Fruit fly (Drosophila melanogaster): ENCODE results near the gene PGRP-SB1.
A peak's percentile ranks its signal among the peaks of the same experiment; 100 is the strongest.

PGRP-SB1 gene

DNA sequence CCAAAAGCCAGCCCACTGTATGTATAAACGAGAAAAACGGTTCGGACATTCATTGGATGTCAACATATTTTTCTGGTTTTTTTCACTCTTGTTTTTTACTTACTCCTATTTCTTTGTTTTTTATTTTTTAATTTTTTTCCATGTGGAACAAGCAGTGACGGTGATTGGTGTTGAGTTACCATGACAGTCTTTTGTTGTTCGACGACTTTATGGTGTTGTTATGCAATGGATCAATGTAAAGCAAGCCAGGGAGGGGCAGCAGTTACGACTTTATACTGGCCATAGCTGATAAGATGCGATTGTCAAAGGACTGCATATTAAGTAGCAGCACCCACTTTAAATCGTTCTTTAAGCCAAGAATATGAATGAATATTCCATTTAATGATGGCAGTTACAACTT lies 38.3 kb downstream of the PGRP-SB1 start:
- no peak for TF ChIP-seq CG12942 (GFP tag; optimal IDR thresholded peaks at IDR 0.05)
- peak in 1 of 2 experiments; percentile 54 for TF ChIP-seq Pdp1 (GFP tag; optimal IDR thresholded peaks at IDR 0.05)
- TF ChIP-seq eve (GFP tag; optimal IDR thresholded peaks at IDR 0.05): peak in 1 of 2 experiments; percentile 48
- peak; percentile 52 for TF ChIP-seq nom (GFP tag; optimal IDR thresholded peaks at IDR 0.05)
- no peak for TF ChIP-seq H15 (GFP tag; IDR thresholded peaks at IDR 0.05)

DNA sequence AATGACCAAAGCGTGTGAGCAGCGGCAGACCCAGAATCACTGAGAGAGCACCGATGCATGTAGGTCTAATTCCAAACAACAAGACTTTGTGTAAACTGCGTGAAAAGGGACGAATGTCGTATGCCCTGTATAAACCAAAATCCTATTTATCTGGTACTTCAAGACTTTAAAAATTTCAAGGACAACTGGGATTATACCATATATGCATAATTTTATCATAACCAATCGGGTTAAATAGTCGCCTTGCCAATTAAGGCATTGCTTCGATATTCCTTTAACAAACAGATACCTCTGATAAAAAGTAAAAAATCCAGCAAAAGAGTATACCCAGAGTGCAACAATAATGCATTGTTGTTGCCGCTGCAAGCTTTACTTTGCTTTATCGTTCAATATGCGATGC lies 44.8 kb downstream of the PGRP-SB1 start:
- TF ChIP-seq Max (GFP tag; optimal IDR thresholded peaks at IDR 0.05): no peak

DNA sequence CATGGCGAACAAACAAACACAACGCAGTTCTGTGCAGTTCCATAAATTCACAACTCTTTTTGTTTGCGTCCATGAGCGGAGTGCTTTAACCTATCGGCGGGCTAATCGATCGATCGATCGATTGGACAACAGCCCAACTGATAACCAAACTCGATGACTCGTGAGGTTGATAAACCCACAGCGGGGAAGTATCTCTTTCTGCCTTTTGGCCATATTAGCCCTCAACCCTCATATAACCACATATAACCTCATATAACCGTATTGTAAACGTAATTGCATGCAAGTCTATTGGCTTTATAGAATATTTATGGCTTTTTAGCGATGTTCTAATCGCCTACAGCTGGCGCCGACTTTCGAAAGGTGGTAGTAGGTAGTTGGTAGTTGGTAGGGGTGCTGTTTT lies 45.4 kb downstream of the PGRP-SB1 start:
- TF ChIP-seq CG12299 (tag; optimal IDR thresholded peaks at IDR 0.05): no peak
- no peak for TF ChIP-seq CG12219 (GFP tag; optimal IDR thresholded peaks at IDR 0.05)
- no peak for TF ChIP-seq MTF-1 (GFP tag; optimal IDR thresholded peaks at IDR 0.05; ENCODE audit: borderline replicate concordance)
- no peak for TF ChIP-seq Dp (GFP tag; optimal IDR thresholded peaks at IDR 0.05)
- no peak for TF ChIP-seq Hr39 (optimal IDR thresholded peaks at IDR 0.05)
- peak; percentile 37 for TF ChIP-seq sug (tag; optimal IDR thresholded peaks at IDR 0.05)
- TF ChIP-seq grn (GFP tag; optimal IDR thresholded peaks at IDR 0.05): peak; percentile 17
- TF ChIP-seq gt (GFP tag; IDR thresholded peaks at IDR 0.05): no peak

DNA sequence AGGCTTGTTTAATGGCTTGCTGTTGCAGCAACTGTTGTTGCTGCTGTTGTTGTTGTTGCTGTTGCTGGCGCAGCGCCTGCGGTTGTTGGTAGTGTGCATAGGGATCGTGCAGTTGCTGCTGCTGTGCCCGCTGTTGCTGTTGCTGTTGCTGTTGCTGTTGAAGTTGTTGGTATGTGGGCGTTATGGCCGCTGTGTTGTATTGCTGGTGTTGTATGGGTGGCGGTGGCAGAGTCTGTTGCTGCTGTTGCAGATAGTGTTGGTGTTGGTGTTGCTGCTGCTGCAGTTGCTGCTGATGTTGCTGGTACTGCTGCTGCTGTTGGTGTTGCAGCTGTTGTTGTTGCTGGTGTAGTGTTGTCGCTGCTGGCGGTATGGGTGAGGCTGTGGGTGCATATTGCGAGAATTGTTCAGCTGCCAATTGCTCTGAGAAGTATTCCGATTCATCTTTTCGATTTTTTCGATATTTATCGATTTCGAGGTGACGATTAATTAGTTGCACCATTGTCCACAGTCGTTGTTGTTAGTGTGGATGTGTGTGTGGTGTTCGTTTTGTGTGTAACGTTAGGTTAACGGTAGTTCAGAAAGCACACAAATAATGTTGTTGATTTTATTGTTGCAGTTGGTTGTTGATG lies 48.2 kb downstream of the PGRP-SB1 start:
- TF ChIP-seq z (GFP tag; IDR thresholded peaks at IDR 0.05) (no peak), CG11504 (tag; optimal IDR thresholded peaks at IDR 0.05) (peak; percentile 58), CkIIα-i1 (GFP tag; IDR thresholded peaks at IDR 0.05) (no peak), Neu2 (GFP tag; optimal IDR thresholded peaks at IDR 0.05; ENCODE audit: borderline replicate concordance) (peak; percentile 88), CG11723 (GFP tag; optimal IDR thresholded peaks at IDR 0.05) (no peak), Sin3A (optimal IDR thresholded peaks at IDR 0.05) (no peak), ap (GFP tag; IDR thresholded peaks at IDR 0.05) (no peak), CG4360 (GFP tag; IDR thresholded peaks at IDR 0.05) (peak; percentile 32; the same call in 1 of the 2 replicates), mirr (GFP tag; optimal IDR thresholded peaks at IDR 0.05) (no peak), CG13775 (GFP tag; optimal IDR thresholded peaks at IDR 0.05) (no peak), sisA (GFP tag; IDR thresholded peaks at IDR 0.05) (no peak), CG15514 (GFP tag; optimal IDR thresholded peaks at IDR 0.05) (no peak), zf30C (GFP tag; optimal IDR thresholded peaks at IDR 0.05) (no peak), Dfd (GFP tag; optimal IDR thresholded peaks at IDR 0.05) (peak in 1 of 2 experiments; percentile 79), CG18764 (GFP tag; optimal IDR thresholded peaks at IDR 0.05) (no peak)

Data from whole organism, embryonic.